Fruit fly (Drosophila melanogaster): Measurements from ENCODE around the gene CG1695.

Gene CG1695

DNA sequence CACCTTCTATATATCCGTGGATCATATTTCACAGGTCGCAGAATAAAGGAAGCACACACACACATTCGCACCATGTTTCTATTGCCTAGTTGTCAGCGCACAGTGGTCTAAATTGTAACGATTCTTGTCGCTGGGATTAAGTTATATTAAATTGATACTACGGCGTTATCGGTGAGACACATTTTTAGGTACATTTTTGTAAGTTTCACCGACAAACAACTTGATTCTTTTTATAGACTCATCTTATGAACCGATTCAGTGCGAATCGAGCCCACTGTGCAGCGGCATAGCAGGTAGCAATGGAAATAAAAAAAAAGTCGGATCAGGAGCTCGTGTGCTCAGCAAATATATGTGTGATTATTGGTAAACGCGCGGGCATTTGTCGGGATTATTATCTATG lies 46.6 kb downstream of the CG1695 start (continued):
- TF ChIP-seq repo (GFP tag; optimal IDR thresholded peaks at IDR 0.05), result peak; percentile 75
- no peak for TF ChIP-seq tna (GFP tag; IDR thresholded peaks at IDR 0.05; ENCODE audit: partially characterized antibody)
- peak; percentile 68 for TF ChIP-seq Meics (GFP tag; optimal IDR thresholded peaks at IDR 0.05)
- no peak; the same call in 1 of the 2 replicates for TF ChIP-seq CG10321 (GFP tag; IDR thresholded peaks at IDR 0.05)
- TF ChIP-seq CG17612 (GFP tag; IDR thresholded peaks at IDR 0.05), result no peak
- TF ChIP-seq dimm (GFP tag; IDR thresholded peaks at IDR 0.05), result 0 out of 2 replicates have a peak, but pooled peaks have one; percentile 27
- TF ChIP-seq onecut (GFP tag; IDR thresholded peaks at IDR 0.05), result peak; percentile 42; the same call in 1 of the 2 replicates
- no peak for TF ChIP-seq dan (GFP tag; IDR thresholded peaks at IDR 0.05)
- TF ChIP-seq dysf (GFP tag; IDR thresholded peaks at IDR 0.05), result peak; percentile 60; the same call in 2 of the 3 replicates
- TF ChIP-seq odd (GFP tag; optimal IDR thresholded peaks at IDR 0.05), result peak; percentile 25
- TF ChIP-seq C15 (GFP tag; IDR thresholded peaks at IDR 0.05), result no peak
- TF ChIP-seq CG8290 (GFP tag; optimal IDR thresholded peaks at IDR 0.05), result peak; percentile 51
- peak in 1 of 2 experiments; percentile 88 for TF ChIP-seq CG8290 (tag; optimal IDR thresholded peaks at IDR 0.05)
- peak; percentile 65 for TF ChIP-seq her (GFP tag; optimal IDR thresholded peaks at IDR 0.05)
- TF ChIP-seq CG5953 (GFP tag; IDR thresholded peaks at IDR 0.05), result no peak
- peak; percentile 37 for TF ChIP-seq CG13775 (GFP tag; optimal IDR thresholded peaks at IDR 0.05)
- no peak for TF ChIP-seq CG10147 (GFP tag; optimal IDR thresholded peaks at IDR 0.05)
- no peak for TF ChIP-seq sug (tag; optimal IDR thresholded peaks at IDR 0.05)
- TF ChIP-seq CG31224 (GFP tag; IDR thresholded peaks at IDR 0.05), result 0 out of 2 replicates have a peak, but pooled peaks have one; percentile 25
- TF ChIP-seq shn (GFP tag; optimal IDR thresholded peaks at IDR 0.05), result peak; percentile 62
- TF ChIP-seq CG15479 (GFP tag; optimal IDR thresholded peaks at IDR 0.05), result peak; percentile 4
- TF ChIP-seq CTCF (GFP tag; optimal IDR thresholded peaks at IDR 0.05), result no peak
- TF ChIP-seq gfzf (GFP tag; optimal IDR thresholded peaks at IDR 0.05), result no peak
- no peak for TF ChIP-seq D (optimal IDR thresholded peaks at IDR 0.05)
- TF ChIP-seq D (GFP tag; optimal IDR thresholded peaks at IDR 0.05), result peak; percentile 47
- TF ChIP-seq Awh (GFP tag; IDR thresholded peaks at IDR 0.05), result peak; percentile 69
- TF ChIP-seq ap (GFP tag; IDR thresholded peaks at IDR 0.05), result peak; percentile 59
- peak; percentile 76 for TF ChIP-seq chn (GFP tag; optimal IDR thresholded peaks at IDR 0.05)
- peak; percentile 82 for TF ChIP-seq CG7839 (tag; optimal IDR thresholded peaks at IDR 0.05)
- TF ChIP-seq CG7786 (GFP tag; optimal IDR thresholded peaks at IDR 0.05), result peak; percentile 79
- TF ChIP-seq wdn (GFP tag; IDR thresholded peaks at IDR 0.05), result peak; percentile 56; the same call in 1 of the 2 replicates
- no peak for TF ChIP-seq D19A (tag; optimal IDR thresholded peaks at IDR 0.05)
- TF ChIP-seq salm (tag; optimal IDR thresholded peaks at IDR 0.05), result peak; percentile 26
- no peak for TF ChIP-seq CG17186 (GFP tag; optimal IDR thresholded peaks at IDR 0.05)
- peak; percentile 77 for TF ChIP-seq CG4707 (GFP tag; optimal IDR thresholded peaks at IDR 0.05)
- TF ChIP-seq Ravus (GFP tag; IDR thresholded peaks at IDR 0.05), result no peak
- no peak for TF ChIP-seq CG2129 (GFP tag; IDR thresholded peaks at IDR 0.05; ENCODE audit: partially characterized antibody)
- no peak for TF ChIP-seq CG31365 (tag; optimal IDR thresholded peaks at IDR 0.05)
- no peak for TF ChIP-seq unc-4 (GFP tag; IDR thresholded peaks at IDR 0.05; ENCODE audit: partially characterized antibody)
- TF ChIP-seq CkIIα-i1 (GFP tag; IDR thresholded peaks at IDR 0.05), result no peak
- no peak for TF ChIP-seq CG42726 (GFP tag; IDR thresholded peaks at IDR 0.05; ENCODE audit: partially characterized antibody)
- peak; percentile 29 for TF ChIP-seq gcm2 (GFP tag; optimal IDR thresholded peaks at IDR 0.05)
- TF ChIP-seq tio (GFP tag; optimal IDR thresholded peaks at IDR 0.05), result no peak
- TF ChIP-seq Pdp1 (GFP tag; optimal IDR thresholded peaks at IDR 0.05), result peak in 1 of 2 experiments; percentile 67
- TF ChIP-seq CG1603 (tag; optimal IDR thresholded peaks at IDR 0.05), result no peak
- TF ChIP-seq CG4730 (GFP tag; IDR thresholded peaks at IDR 0.05), result peak; percentile 52
- no peak for TF ChIP-seq nau (GFP tag; optimal IDR thresholded peaks at IDR 0.05)
- TF ChIP-seq CG30403 (GFP tag; optimal IDR thresholded peaks at IDR 0.05), result peak; percentile 75
- no peak for TF ChIP-seq CG17829 (tag; optimal IDR thresholded peaks at IDR 0.05)
- TF ChIP-seq CG11695 (GFP tag; IDR thresholded peaks at IDR 0.05), result 0 out of 3 replicates have a peak, but pooled peaks have one; percentile 30
- TF ChIP-seq CG11398 (GFP tag; optimal IDR thresholded peaks at IDR 0.05), result peak; percentile 65
- TF ChIP-seq pfk (GFP tag; optimal IDR thresholded peaks at IDR 0.05), result no peak

All from whole organism, embryonic.